Worm (Caenorhabditis elegans) whole organism, L1 larva: Measurements from ENCODE around the gene tpi-1.

Experiments
- ces-1 ChIP-seq: fragments of 150-350 bp; optimal IDR thresholded peaks from 2 replicates; lab custom pipeline; 2014; ENCODE audit warnings: missing biosample characterization, missing genetic modification reagents, missing genetic modification characterization
- elt-3 ChIP-seq, 6 experiments: fragments of 150-350 bp in 1 of 6; sonication (generic microtip); optimal IDR thresholded peaks; 2 replicates each; lab custom pipeline; 2017 to 2018; ENCODE audit warnings: missing biosample characterization in 6 of 6, missing genetic modification characterization in 6 of 6, inconsistent platforms in 1 of 6
- fkh-10 ChIP-seq: sonication (generic microtip); optimal IDR thresholded peaks from 2 replicates; lab custom pipeline; 2017; ENCODE audit warnings: missing biosample characterization, missing genetic modification reagents, missing genetic modification characterization
- nhr-20 ChIP-seq: sonication (generic microtip); optimal IDR thresholded peaks from 2 replicates; lab custom pipeline; 2016; ENCODE audit warnings: mild to moderate bottlenecking, missing genetic modification characterization, missing compliant biosample characterization
- pqm-1 ChIP-seq: sonication (generic microtip); optimal IDR thresholded peaks from 3 replicates; lab custom pipeline; 2017; ENCODE audit warnings: missing biosample characterization, missing genetic modification characterization
- snpc-4 ChIP-seq: fragments of 150-350 bp; optimal IDR thresholded peaks from 2 replicates; lab custom pipeline; 2014; ENCODE audit warnings: missing biosample characterization, missing genetic modification characterization
- snu-23 ChIP-seq: sonication (generic microtip); optimal IDR thresholded peaks from 2 replicates; lab custom pipeline; 2016; ENCODE audit warnings: missing genetic modification characterization, missing compliant biosample characterization
- ztf-4 ChIP-seq: fragments of 150-350 bp; optimal IDR thresholded peaks from 2 replicates; lab custom pipeline; 2014; ENCODE audit warnings: missing biosample characterization, missing genetic modification characterization

ce11 chrII:12058298-12058697 is 19.4 kb upstream of the tpi-1 start:
- TF ChIP-seq nhr-20 (tag; lab: Kevin White, UChicago) (no peak), snu-23 (no peak), snpc-4 (no peak), fkh-10 (GFP tag; lab: Kevin White, UChicago) (no peak), ztf-4 (tag; lab: Kevin White, UChicago) (no peak), elt-3 (tag; optimal IDR thresholded peaks at IDR 0.05; lab: Kevin White, UChicago) (no peak), pqm-1 (tag; lab: Kevin White, UChicago) (no peak), ces-1 (GFP tag; lab: Kevin White, UChicago) (no peak)
